Worm (Caenorhabditis elegans) whole organism, young adult: Measurements from ENCODE around the gene ent-7.
A peak's percentile ranks its signal among the peaks of the same experiment; 100 is the strongest.

Experiments
- B0261.1 ChIP-seq: sonication (generic microtip); optimal IDR thresholded peaks from 2 replicates; lab custom pipeline; 2016; ENCODE audit warnings: mild to moderate bottlenecking, missing genetic modification characterization, moderate library complexity, missing compliant biosample characterization
- D2030.7 ChIP-seq: fragments of 200-800 bp; sonication (Bioruptor generic); IDR thresholded peaks from 2 replicates; pipeline ENCODE4 v1.3.6; 2022; ENCODE audit warnings: missing genetic modification reagents, missing genetic modification characterization, missing compliant biosample characterization
- F22D6.2 ChIP-seq: sonication (generic microtip); optimal IDR thresholded peaks from 2 replicates; lab custom pipeline; 2016; ENCODE audit warnings: mild to moderate bottlenecking, missing genetic modification characterization, missing compliant biosample characterization
- F33H1.4 ChIP-seq: fragments of 200-800 bp; sonication (Bioruptor generic); IDR thresholded peaks from 2 replicates; pipeline ENCODE4 v1.3.6; 2022; ENCODE audit warnings: missing genetic modification reagents, missing genetic modification characterization, missing compliant biosample characterization
- F37B4.10 ChIP-seq: fragments of 200-800 bp; sonication (Bioruptor generic); IDR thresholded peaks from 2 replicates; pipeline ENCODE4 v1.3.6; 2022; ENCODE audit warnings: missing genetic modification characterization, missing compliant biosample characterization
- F55B11.4 ChIP-seq: sonication (generic microtip); optimal IDR thresholded peaks from 2 replicates; lab custom pipeline; 2016; ENCODE audit warnings: missing compliant biosample characterization, missing genetic modification characterization, borderline replicate concordance; ENCODE audit not compliant: insufficient read depth
- K11D2.4 ChIP-seq: fragments of 200-800 bp; sonication (Bioruptor generic); IDR thresholded peaks from 2 replicates; pipeline ENCODE4 v1.3.6; 2022; ENCODE audit warnings: missing genetic modification reagents, missing genetic modification characterization, missing compliant biosample characterization
- ZK185.1 ChIP-seq: sonication (generic microtip); optimal IDR thresholded peaks from 2 replicates; lab custom pipeline; 2016; ENCODE audit warnings: mild to moderate bottlenecking, missing genetic modification characterization, missing compliant biosample characterization; ENCODE audit not compliant: poor library complexity, severe bottlenecking
- aptf-2 ChIP-seq: fragments of 200-800 bp; sonication (Bioruptor generic); conservative IDR thresholded peaks from 2 replicates; pipeline ENCODE4 v1.3.6; 2022; ENCODE audit warnings: missing genetic modification reagents, missing genetic modification characterization, missing compliant biosample characterization
- aptf-3 ChIP-seq: fragments of 200-800 bp; sonication (Bioruptor generic); IDR thresholded peaks from 2 replicates; pipeline ENCODE4 v1.3.6; 2022; ENCODE audit warnings: missing genetic modification characterization, missing compliant biosample characterization
- athp-1 ChIP-seq: sonication (generic microtip); optimal IDR thresholded peaks from 2 replicates; lab custom pipeline; 2017; ENCODE audit warnings: mild to moderate bottlenecking, missing genetic modification characterization, missing compliant biosample characterization
- attf-5 ChIP-seq: fragments of 200-800 bp; sonication (Bioruptor generic); optimal IDR thresholded peaks from 2 replicates; lab custom pipeline; 2018; ENCODE audit warnings: mild to moderate bottlenecking, missing genetic modification characterization, missing compliant biosample characterization
- attf-6 ChIP-seq: fragments of 200-800 bp; sonication (Bioruptor generic); IDR thresholded peaks from 2 replicates; pipeline ENCODE4 v1.3.6; 2022; ENCODE audit warnings: missing genetic modification reagents, missing genetic modification characterization, missing compliant biosample characterization
- cebp-1 ChIP-seq, 2 experiments: fragments of 200-800 bp in 1 of 2; sonication (Bioruptor generic) in 1 of 2; sonication (generic microtip) in 1 of 2; IDR thresholded peaks in 1 of 2; optimal IDR thresholded peaks in 1 of 2; 2 replicates each; pipeline versions ENCODE4 v1.3.6 to Lab custom; 2017 to 2022; ENCODE audit warnings: missing compliant biosample characterization in 2 of 2, missing genetic modification characterization in 2 of 2, mild to moderate bottlenecking in 1 of 2, missing genetic modification reagents in 1 of 2, moderate library complexity in 1 of 2
- cebp-2 ChIP-seq: fragments of 200-800 bp; sonication (Bioruptor generic); IDR thresholded peaks from 2 replicates; pipeline ENCODE4 v1.3.6; 2022; ENCODE audit warnings: missing genetic modification characterization, missing compliant biosample characterization
- ceh-100 ChIP-seq: fragments of 200-800 bp; sonication (Bioruptor generic); IDR thresholded peaks from 2 replicates; pipeline ENCODE4 v1.3.6; 2022; ENCODE audit warnings: missing genetic modification reagents, missing genetic modification characterization, missing compliant biosample characterization
- ceh-27 ChIP-seq: fragments of 200-800 bp; sonication (Bioruptor generic); optimal IDR thresholded peaks from 2 replicates; lab custom pipeline; 2018; ENCODE audit warnings: mild to moderate bottlenecking, missing genetic modification characterization, moderate library complexity, missing compliant biosample characterization
- ceh-58 ChIP-seq: fragments of 200-800 bp; sonication (Bioruptor generic); IDR thresholded peaks from 2 replicates; pipeline ENCODE4 v1.3.6; 2022; ENCODE audit warnings: missing genetic modification characterization, missing compliant biosample characterization
- dpl-1 ChIP-seq: fragments of 150-350 bp; optimal IDR thresholded peaks from 2 replicates; lab custom pipeline; 2014; ENCODE audit warnings: missing biosample characterization, missing genetic modification reagents, missing genetic modification characterization
- egl-18 ChIP-seq: fragments of 200-800 bp; sonication (Bioruptor generic); IDR thresholded peaks from 2 replicates; pipeline ENCODE4 v1.3.6; 2022; ENCODE audit warnings: missing genetic modification reagents, missing genetic modification characterization, missing compliant biosample characterization
- hmg-1.2 ChIP-seq: fragments of 200-800 bp; sonication (Bioruptor generic); IDR thresholded peaks from 2 replicates; pipeline ENCODE4 v1.3.6; 2022; ENCODE audit warnings: missing genetic modification reagents, missing genetic modification characterization, missing compliant biosample characterization
- lag-1 ChIP-seq: fragments of 200-800 bp; sonication (Bioruptor generic); IDR thresholded peaks from 2 replicates; pipeline ENCODE4 v1.3.6; 2022; ENCODE audit warnings: missing genetic modification reagents, missing genetic modification characterization, missing compliant biosample characterization
- lin-40 ChIP-seq: sonication (generic microtip); optimal IDR thresholded peaks from 2 replicates; lab custom pipeline; 2016; ENCODE audit warnings: missing genetic modification characterization, mild to moderate bottlenecking, missing compliant biosample characterization, missing genotype, missing genetic modification reagents
- mcd-1 ChIP-seq: fragments of 200-800 bp; sonication (Bioruptor generic); IDR thresholded peaks from 2 replicates; pipeline ENCODE4 v1.3.6; 2022; ENCODE audit warnings: missing genetic modification reagents, missing genetic modification characterization, missing compliant biosample characterization
- mes-4 ChIP-seq: sonication (generic microtip); optimal IDR thresholded peaks from 2 replicates; lab custom pipeline; 2016; ENCODE audit warnings: missing genotype, missing genetic modification characterization, missing compliant biosample characterization
- nfya-1 ChIP-seq: sonication (generic microtip); optimal IDR thresholded peaks from 2 replicates; lab custom pipeline; 2017; ENCODE audit warnings: antibody characterized with exemption, missing compliant biosample characterization, missing genetic modification characterization, borderline replicate concordance; ENCODE audit not compliant: insufficient read depth
- nfya-2 ChIP-seq: fragments of 200-800 bp; sonication (Bioruptor generic); IDR thresholded peaks from 2 replicates; pipeline ENCODE4 v1.3.6; 2022; ENCODE audit warnings: missing genetic modification reagents, missing genetic modification characterization, missing compliant biosample characterization
- nhr-120 ChIP-seq: fragments of 200-800 bp; sonication (Bioruptor generic); IDR thresholded peaks from 2 replicates; pipeline ENCODE4 v1.3.6; 2022; ENCODE audit warnings: missing genetic modification characterization, missing compliant biosample characterization
- pbrm-1 ChIP-seq: fragments of 200-800 bp; sonication (Bioruptor generic); IDR thresholded peaks from 2 replicates; pipeline ENCODE4 v1.3.6; 2022; ENCODE audit warnings: missing genetic modification reagents, missing genetic modification characterization, missing compliant biosample characterization
- pha-4 ChIP-seq: fragments of 150-350 bp; sonication (generic microtip); optimal IDR thresholded peaks from 2 replicates; lab custom pipeline; 2014; ENCODE audit warnings: missing biosample characterization, missing genetic modification reagents, missing genetic modification characterization
- rec-8 ChIP-seq, 2 experiments: sonication (generic microtip); optimal IDR thresholded peaks; 2 replicates each; lab custom pipeline; 2016; ENCODE audit warnings: mild to moderate bottlenecking in 2 of 2, missing genetic modification characterization in 2 of 2, missing genetic modification reagents in 2 of 2, missing genotype in 2 of 2, missing biosample characterization in 1 of 2, missing compliant biosample characterization in 1 of 2, moderate library complexity in 1 of 2
- rpc-1 ChIP-seq, 2 experiments: fragments of 150-350 bp in 1 of 2; sonication (generic microtip) in 1 of 2; optimal IDR thresholded peaks; 2 replicates each; lab custom pipeline; 2014 to 2018; ENCODE audit warnings: missing biosample characterization in 1 of 2, missing genetic modification characterization in 1 of 2, missing genetic modification reagents in 1 of 2, missing genotype in 1 of 2
- snpc-1.3 ChIP-seq: sonication (generic microtip); optimal IDR thresholded peaks from 2 replicates; lab custom pipeline; 2017; ENCODE audit warnings: missing genetic modification characterization, mild to moderate bottlenecking, missing compliant biosample characterization, antibody characterized with exemption, moderate library complexity, missing genotype, missing genetic modification reagents; ENCODE audit not compliant: insufficient read depth
- sptf-2 ChIP-seq: fragments of 200-800 bp; sonication (Bioruptor generic); optimal IDR thresholded peaks from 2 replicates; lab custom pipeline; 2018; ENCODE audit warnings: mild to moderate bottlenecking, missing genetic modification characterization, missing compliant biosample characterization
- tlf-1 ChIP-seq: fragments of 200-800 bp; sonication (Bioruptor generic); optimal IDR thresholded peaks from 2 replicates; lab custom pipeline; 2018; ENCODE audit warnings: mild to moderate bottlenecking, missing genetic modification characterization, missing compliant biosample characterization
- unc-62 ChIP-seq: fragments of 150-350 bp; optimal IDR thresholded peaks from 2 replicates; lab custom pipeline; 2014; ENCODE audit warnings: missing biosample characterization, missing genetic modification reagents, missing genetic modification characterization
- zfh-2 ChIP-seq: fragments of 200-800 bp; sonication (Bioruptor generic); conservative IDR thresholded peaks from 2 replicates; pipeline ENCODE4 v1.3.6; 2022; ENCODE audit warnings: missing genetic modification reagents, missing genetic modification characterization, missing compliant biosample characterization
- zim-3 ChIP-seq: sonication (generic microtip); optimal IDR thresholded peaks from 2 replicates; lab custom pipeline; 2017; ENCODE audit warnings: mild to moderate bottlenecking, missing genetic modification characterization, moderate library complexity, missing compliant biosample characterization
- ztf-18 ChIP-seq: sonication (generic microtip); optimal IDR thresholded peaks from 2 replicates; lab custom pipeline; 2016; ENCODE audit warnings: missing genotype, mild to moderate bottlenecking, missing genetic modification characterization, missing compliant biosample characterization

The ent-7 gene

ce11 chrIV:9976284-9976683 lies 40.8 kb upstream of the ent-7 start, which contains the start of gene C47E12.14:
C47E12.14 (minus strand) TSS chrIV:9976384.
- TF ChIP-seq snpc-1.3 = no peak
- no peak for TF ChIP-seq nhr-120
- TF ChIP-seq attf-5 = no peak
- no peak for TF ChIP-seq F37B4.10 (GFP tag; lab: Robert Waterston, UW)
- no peak for TF ChIP-seq dpl-1
- TF ChIP-seq zim-3 (tag; lab: Kevin White, UChicago) = no peak
- no peak for TF ChIP-seq egl-18 (GFP tag; lab: Robert Waterston, UW)
- TF ChIP-seq aptf-3 (GFP tag; lab: Robert Waterston, UW) = no peak
- no peak for TF ChIP-seq D2030.7 (GFP tag; lab: Robert Waterston, UW)
- no peak for TF ChIP-seq pha-4 (tag; lab: Kevin White, UChicago)
- TF ChIP-seq F33H1.4 (GFP tag; lab: Robert Waterston, UW) = no peak
- TF ChIP-seq rpc-1 (optimal IDR thresholded peaks at IDR 0.05; lab: Kevin White, UChicago) = no peak
- no peak for TF ChIP-seq rpc-1 (tag; optimal IDR thresholded peaks at IDR 0.05; lab: Kevin White, UChicago)
- TF ChIP-seq tlf-1 = no peak
- no peak for TF ChIP-seq aptf-2 (GFP tag; lab: Robert Waterston, UW)
- no peak for TF ChIP-seq ceh-58
- TF ChIP-seq attf-6 (GFP tag; lab: Robert Waterston, UW) = no peak
- TF ChIP-seq F55B11.4 = no peak
- no peak for TF ChIP-seq sptf-2 (GFP tag; lab: Kevin White, UChicago)
- no peak for TF ChIP-seq mes-4 (tag; lab: Kevin White, UChicago)
- no peak for TF ChIP-seq F22D6.2 (tag; lab: Kevin White, UChicago)

- TF ChIP-seq ceh-58 = no peak
- no peak for TF ChIP-seq athp-1 (tag; lab: Kevin White, UChicago)
- no peak for TF ChIP-seq lag-1 (GFP tag; lab: Robert Waterston, UW)
Measured at ce11 chrIV:9977602-9978172, 39.4 kb upstream of the ent-7 start, which contains the start of gene dhp-2. dhp-2 (plus strand) TSS chrIV:9978122.

DNA sequence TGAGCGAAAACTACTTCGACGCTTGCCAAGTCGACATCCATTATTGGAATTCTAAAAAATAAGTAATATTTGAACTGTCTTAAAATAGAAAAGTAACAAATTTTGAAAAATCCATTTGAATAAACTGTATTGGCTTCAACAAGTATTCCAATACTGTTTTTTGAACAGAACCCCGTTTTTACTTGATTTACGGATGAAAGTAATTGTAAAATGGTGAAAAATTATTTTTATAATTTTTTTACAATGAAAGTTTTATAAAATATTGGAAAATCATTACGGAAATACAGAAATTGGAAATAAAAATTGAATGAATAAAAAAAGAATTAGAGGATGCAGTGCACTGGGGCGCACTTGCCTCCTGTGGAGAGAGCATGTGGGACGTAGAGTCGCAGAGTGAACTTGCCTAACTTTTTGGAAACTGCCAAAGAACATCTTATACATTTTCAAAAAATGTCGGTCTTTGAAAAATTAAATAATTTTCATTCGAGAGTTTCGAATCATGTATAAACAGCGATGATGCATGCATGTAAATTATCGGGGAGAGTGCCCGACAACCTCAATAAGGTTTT lies 34.8 kb upstream of the ent-7 start, which contains the start of gene rrp-1:
rrp-1 (minus strand) TSS at position 51 of the 569 bp plus-strand sequence.
- TF ChIP-seq hmg-1.2 (GFP tag; lab: Robert Waterston, UW) (peak; percentile 87), unc-62 (GFP tag; lab: Kevin White, UChicago) (no peak), lin-40 (tag; lab: Kevin White, UChicago) (no peak), ceh-100 (no peak), mcd-1 (peak; percentile 36; the same call in 1 of the 2 replicates)

ce11 chrIV:9982895-9983294 lies 34.2 kb upstream of the ent-7 start, which contains the start of gene mam-2:
mam-2 (plus strand) TSS chrIV:9983195.
- TF ChIP-seq K11D2.4 (GFP tag; lab: Robert Waterston, UW) (no peak), rpc-1 (optimal IDR thresholded peaks at IDR 0.05; lab: Kevin White, UChicago) (no peak), rpc-1 (tag; optimal IDR thresholded peaks at IDR 0.05; lab: Kevin White, UChicago) (no peak), cebp-2 (GFP tag; lab: Robert Waterston, UW) (no peak), snpc-1.3 (no peak), zfh-2 (GFP tag; lab: Robert Waterston, UW) (no peak), ceh-27 (GFP tag; lab: Kevin White, UChicago) (no peak), B0261.1 (tag; lab: Kevin White, UChicago) (no peak), rec-8 (tag; optimal IDR thresholded peaks at IDR 0.05; lab: Kevin White, UChicago) (no peak), ZK185.1 (tag; lab: Kevin White, UChicago) (no peak), ztf-18 (no peak), nfya-2 (GFP tag; lab: Robert Waterston, UW) (no peak), pbrm-1 (no peak), nfya-1 (tag; lab: Kevin White, UChicago) (no peak), cebp-1 (GFP tag; IDR thresholded peaks at IDR 0.05; lab: Robert Waterston, UW) (no peak), cebp-1 (tag; optimal IDR thresholded peaks at IDR 0.05; lab: Kevin White, UChicago) (no peak)
